Worm (Caenorhabditis elegans) whole organism, L3 larva: Measurements from ENCODE around the gene erd-2.2.

ENCODE experiments used
- R02D3.7 ChIP-seq: fragments of 150-350 bp; optimal IDR thresholded peaks from 2 replicates; lab custom pipeline; 2014; ENCODE audit warnings: missing biosample characterization, missing genetic modification characterization
- ZK546.5 ChIP-seq: sonication (generic microtip); optimal IDR thresholded peaks from 2 replicates; lab custom pipeline; 2017; ENCODE audit warnings: missing biosample characterization, missing genetic modification characterization
- aly-2 ChIP-seq: fragments of 150-350 bp; optimal IDR thresholded peaks from 2 replicates; lab custom pipeline; 2014; ENCODE audit warnings: missing biosample characterization, missing genetic modification characterization
- ama-1 ChIP-seq: fragments of 150-350 bp; optimal IDR thresholded peaks from 2 replicates; lab custom pipeline; 2018
- ceh-16 ChIP-seq: sonication (generic microtip); optimal IDR thresholded peaks from 2 replicates; lab custom pipeline; 2017; ENCODE audit warnings: missing biosample characterization, missing genetic modification characterization
- ceh-28 ChIP-seq: fragments of 150-350 bp; optimal IDR thresholded peaks from 2 replicates; lab custom pipeline; 2014; ENCODE audit warnings: missing biosample characterization, missing genetic modification reagents, missing genetic modification characterization
- ceh-82 ChIP-seq: fragments of 150-350 bp; optimal IDR thresholded peaks from 2 replicates; lab custom pipeline; 2014; ENCODE audit warnings: missing biosample characterization, missing genetic modification characterization
- egl-27 ChIP-seq: sonication (generic microtip); optimal IDR thresholded peaks from 4 replicates; lab custom pipeline; 2017; ENCODE audit warnings: missing biosample characterization, missing genetic modification reagents, missing genetic modification characterization
- egl-5 ChIP-seq: fragments of 150-350 bp; optimal IDR thresholded peaks from 2 replicates; lab custom pipeline; 2017; ENCODE audit warnings: missing biosample characterization, missing genetic modification reagents, missing genetic modification characterization, inconsistent platforms
- elt-2 ChIP-seq: sonication (generic microtip); optimal IDR thresholded peaks from 2 replicates; lab custom pipeline; 2016; ENCODE audit warnings: missing genetic modification reagents, mild to moderate bottlenecking, missing genetic modification characterization, missing compliant biosample characterization
- elt-3 ChIP-seq, 3 experiments: fragments of 150-350 bp in 1 of 3; sonication (generic microtip) in 2 of 3; optimal IDR thresholded peaks; 2 replicates in 2 of 3; 4 replicates in 1 of 3; lab custom pipeline; 2014 to 2017; ENCODE audit warnings: missing biosample characterization in 3 of 3, missing genetic modification characterization in 3 of 3
- eor-1 ChIP-seq, 2 experiments: fragments of 150-350 bp; optimal IDR thresholded peaks; 2 replicates each; lab custom pipeline; 2014 to 2018; ENCODE audit warnings: missing biosample characterization in 2 of 2, missing genetic modification characterization in 2 of 2
- fkh-10 ChIP-seq: sonication (generic microtip); optimal IDR thresholded peaks from 2 replicates; lab custom pipeline; 2017; ENCODE audit warnings: missing biosample characterization, missing genetic modification reagents, missing genetic modification characterization
- fkh-2 ChIP-seq: fragments of 150-350 bp; optimal IDR thresholded peaks from 2 replicates; lab custom pipeline; 2014; ENCODE audit warnings: missing biosample characterization, missing genetic modification reagents, missing genetic modification characterization
- fos-1 ChIP-seq: fragments of 150-350 bp; optimal IDR thresholded peaks from 2 replicates; lab custom pipeline; 2014; ENCODE audit warnings: missing biosample characterization, missing genetic modification characterization
- hmg-11 ChIP-seq: sonication (generic microtip); optimal IDR thresholded peaks from 2 replicates; lab custom pipeline; 2016; ENCODE audit warnings: missing genetic modification characterization, missing compliant biosample characterization
- jun-1 ChIP-seq: fragments of 150-350 bp; optimal IDR thresholded peaks from 2 replicates; lab custom pipeline; 2014; ENCODE audit warnings: missing biosample characterization, missing genetic modification reagents, missing genetic modification characterization
- lin-15B ChIP-seq: fragments of 150-350 bp; optimal IDR thresholded peaks from 2 replicates; lab custom pipeline; 2014; ENCODE audit warnings: missing biosample characterization, missing genetic modification characterization
- lin-39 ChIP-seq: fragments of 150-350 bp; optimal IDR thresholded peaks from 2 replicates; lab custom pipeline; 2018; ENCODE audit warnings: missing biosample characterization, missing genetic modification reagents, missing genetic modification characterization
- lsy-12 ChIP-seq: sonication (generic microtip); optimal IDR thresholded peaks from 2 replicates; lab custom pipeline; 2016; ENCODE audit warnings: mild to moderate bottlenecking, missing genetic modification characterization, missing compliant biosample characterization
- mdl-1 ChIP-seq: fragments of 150-350 bp; optimal IDR thresholded peaks from 2 replicates; lab custom pipeline; 2014; ENCODE audit warnings: missing biosample characterization, missing genetic modification characterization
- mml-1 ChIP-seq: fragments of 150-350 bp; sonication (generic microtip); optimal IDR thresholded peaks from 3 replicates; lab custom pipeline; 2014; ENCODE audit warnings: missing biosample characterization, missing genetic modification characterization
- nhr-11 ChIP-seq: fragments of 150-350 bp; optimal IDR thresholded peaks from 2 replicates; lab custom pipeline; 2014; ENCODE audit warnings: missing biosample characterization, missing genetic modification characterization
- nhr-12 ChIP-seq: fragments of 150-350 bp; optimal IDR thresholded peaks from 2 replicates; lab custom pipeline; 2014; ENCODE audit warnings: missing biosample characterization, missing genetic modification characterization
- nhr-23 ChIP-seq: fragments of 150-350 bp; optimal IDR thresholded peaks from 2 replicates; lab custom pipeline; 2014; ENCODE audit warnings: missing biosample characterization, missing genetic modification reagents, missing genetic modification characterization
- nhr-237 ChIP-seq: fragments of 150-350 bp; optimal IDR thresholded peaks from 2 replicates; lab custom pipeline; 2014; ENCODE audit warnings: missing biosample characterization, missing genetic modification characterization
- nhr-25 ChIP-seq: sonication (generic microtip); optimal IDR thresholded peaks from 2 replicates; lab custom pipeline; 2017; ENCODE audit warnings: missing biosample characterization, missing genetic modification characterization
- nhr-28 ChIP-seq: fragments of 150-350 bp; optimal IDR thresholded peaks from 2 replicates; lab custom pipeline; 2014; ENCODE audit warnings: missing biosample characterization, missing genetic modification characterization
- nhr-43 ChIP-seq: sonication (generic microtip); optimal IDR thresholded peaks from 2 replicates; lab custom pipeline; 2016; ENCODE audit warnings: mild to moderate bottlenecking, missing genetic modification characterization, missing compliant biosample characterization; ENCODE audit not compliant: poor library complexity, severe bottlenecking
- nhr-67 ChIP-seq: fragments of 150-350 bp; optimal IDR thresholded peaks from 2 replicates; lab custom pipeline; 2014; ENCODE audit warnings: missing biosample characterization, missing genetic modification characterization
- nhr-76 ChIP-seq: fragments of 150-350 bp; sonication (generic microtip); optimal IDR thresholded peaks from 5 replicates; lab custom pipeline; 2014; ENCODE audit warnings: missing biosample characterization, missing genetic modification characterization
- pha-4 ChIP-seq: fragments of 150-350 bp; optimal IDR thresholded peaks from 2 replicates; lab custom pipeline; 2014; ENCODE audit warnings: missing biosample characterization, missing genetic modification reagents, missing genetic modification characterization
- pqm-1 ChIP-seq: fragments of 150-350 bp; optimal IDR thresholded peaks from 2 replicates; lab custom pipeline; 2017; ENCODE audit warnings: missing biosample characterization, missing genetic modification characterization, inconsistent platforms
- sea-2 ChIP-seq: fragments of 150-350 bp; sonication (generic microtip); optimal IDR thresholded peaks from 4 replicates; lab custom pipeline; 2014; ENCODE audit warnings: missing biosample characterization, missing genetic modification reagents, missing genetic modification characterization
- skn-1 ChIP-seq: fragments of 150-350 bp; optimal IDR thresholded peaks from 2 replicates; lab custom pipeline; 2014; ENCODE audit warnings: missing biosample characterization, missing genetic modification characterization
- snpc-4 ChIP-seq: fragments of 150-350 bp; optimal IDR thresholded peaks from 2 replicates; lab custom pipeline; 2014; ENCODE audit warnings: missing biosample characterization, missing genetic modification characterization
- unc-39 ChIP-seq: sonication (generic microtip); optimal IDR thresholded peaks from 4 replicates; lab custom pipeline; 2017; ENCODE audit warnings: missing biosample characterization, missing genetic modification characterization
- unc-62 ChIP-seq: fragments of 150-350 bp; sonication (generic microtip); optimal IDR thresholded peaks from 4 replicates; lab custom pipeline; 2014; ENCODE audit warnings: missing biosample characterization, missing genetic modification reagents, missing genetic modification characterization
- ztf-11 ChIP-seq: fragments of 150-350 bp; optimal IDR thresholded peaks from 2 replicates; lab custom pipeline; 2014; ENCODE audit warnings: missing biosample characterization, missing genetic modification characterization
- ztf-4 ChIP-seq: fragments of 150-350 bp; optimal IDR thresholded peaks from 2 replicates; lab custom pipeline; 2014; ENCODE audit warnings: missing biosample characterization, missing genetic modification characterization

The erd-2.2 gene

ce11 chrIII:5871760-5872159 is 35.1 kb upstream of the erd-2.2 start, which contains the start of the genes F01F1.11 and F01F1.3 (continued):
- no peak for TF ChIP-seq fkh-10 (GFP tag; lab: Kevin White, UChicago)
- TF ChIP-seq ztf-4 (tag; lab: Kevin White, UChicago), result no peak
- peak; percentile 22 for TF ChIP-seq ceh-28
- TF ChIP-seq ZK546.5 (tag; lab: Kevin White, UChicago), result no peak
- no peak for TF ChIP-seq fkh-2 (tag; lab: Kevin White, UChicago)
- no peak for TF ChIP-seq eor-1 (tag; optimal IDR thresholded peaks at IDR 0.05; lab: Kevin White, UChicago)
- TF ChIP-seq elt-2 (tag; lab: Kevin White, UChicago), result peak; percentile 13
- no peak for TF ChIP-seq unc-39 (tag; lab: Kevin White, UChicago)
- no peak for TF ChIP-seq nhr-12 (tag; lab: Kevin White, UChicago)
- peak; percentile 32 for TF ChIP-seq snpc-4
- peak; percentile 3 for TF ChIP-seq hmg-11
- no peak for TF ChIP-seq ama-1
- TF ChIP-seq nhr-11, result no peak
- TF ChIP-seq aly-2 (tag; lab: Kevin White, UChicago), result no peak
- peak; percentile 67 for TF ChIP-seq R02D3.7
- TF ChIP-seq nhr-25 (tag; lab: Kevin White, UChicago), result peak; percentile 62
- no peak for TF ChIP-seq nhr-237 (tag; lab: Kevin White, UChicago)

DNA sequence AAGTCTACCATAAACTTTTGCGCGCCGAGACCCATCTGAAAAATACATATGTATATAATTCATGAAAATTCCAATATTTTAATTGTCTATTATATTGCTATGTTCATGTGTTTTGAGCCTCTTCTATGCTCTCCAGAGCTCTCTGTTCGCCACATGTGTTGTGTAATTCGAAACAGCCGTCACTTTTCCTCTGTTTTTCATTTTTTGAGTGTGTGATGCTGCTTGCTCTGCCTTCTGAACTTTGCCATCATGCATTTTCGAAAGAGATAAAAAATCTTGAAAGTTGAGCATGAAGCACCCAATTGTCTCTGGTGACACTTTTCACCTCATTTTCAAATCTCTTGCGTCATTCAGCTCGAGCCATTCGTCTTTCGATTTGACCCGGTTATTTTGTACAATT is 34.6 kb upstream of the erd-2.2 start:
- TF ChIP-seq egl-5 (tag; lab: Kevin White, UChicago), result peak; percentile 49
- TF ChIP-seq mml-1 (tag; lab: Kevin White, UChicago), result no peak
- TF ChIP-seq, all 47 proteins: peak for 1

DNA sequence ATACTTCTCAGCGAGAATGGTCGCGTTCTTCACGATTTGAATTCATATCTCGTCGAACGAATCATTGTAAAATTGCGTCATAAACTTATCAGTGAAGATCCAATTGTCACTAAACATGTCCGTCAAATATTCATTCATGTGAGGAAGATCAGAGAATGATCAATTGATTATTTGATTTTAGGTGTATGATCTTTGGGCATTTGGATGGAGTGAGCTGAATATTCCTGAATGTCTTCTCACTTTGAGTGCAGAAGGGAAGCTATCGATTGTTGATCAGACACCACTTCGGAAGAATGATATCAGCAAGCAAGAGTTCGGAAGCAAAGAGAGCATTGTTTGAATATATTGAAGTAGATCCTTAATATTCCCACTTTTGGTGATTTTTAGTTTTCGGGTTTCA is 32.6 kb upstream of the erd-2.2 start:
- peak; percentile 78 for TF ChIP-seq nhr-23
- no peak for TF ChIP-seq ceh-82 (tag; lab: Kevin White, UChicago)
- peak; percentile 5 for TF ChIP-seq nhr-76
- peak; percentile 92 for TF ChIP-seq nhr-43
- TF ChIP-seq lin-15B (tag; lab: Kevin White, UChicago), result no peak
- TF ChIP-seq sea-2 (GFP tag; lab: Kevin White, UChicago), result no peak
- TF ChIP-seq egl-27 (tag; lab: Kevin White, UChicago), result no peak
- TF ChIP-seq elt-2 (tag; lab: Kevin White, UChicago), result peak; percentile 41
- peak; percentile 5 for TF ChIP-seq fos-1 (tag; lab: Kevin White, UChicago)
- no peak for TF ChIP-seq fkh-10 (GFP tag; lab: Kevin White, UChicago)
- TF ChIP-seq hmg-11, result no peak
- peak; percentile 14 for TF ChIP-seq ztf-4 (tag; lab: Kevin White, UChicago)
- TF ChIP-seq unc-62 (GFP tag; lab: Kevin White, UChicago), result peak; percentile 66
- peak; percentile 17 to 83 (median 76) for TF ChIP-seq elt-3 (tag; optimal IDR thresholded peaks at IDR 0.05; lab: Kevin White, UChicago)
- TF ChIP-seq lin-39 (tag; lab: Kevin White, UChicago), result no peak
- TF ChIP-seq egl-5 (tag; lab: Kevin White, UChicago), result no peak
- peak; percentile 96 for TF ChIP-seq ama-1
- no peak for TF ChIP-seq snpc-4
- TF ChIP-seq lsy-12 (tag; lab: Kevin White, UChicago), result peak; percentile 38
- peak; percentile 8 for TF ChIP-seq pqm-1 (tag; lab: Kevin White, UChicago)
- peak; percentile 64 for TF ChIP-seq nhr-25 (tag; lab: Kevin White, UChicago)
- TF ChIP-seq jun-1 (tag; lab: Kevin White, UChicago), result peak; percentile 48
- TF ChIP-seq, all 47 proteins: peak for 13

ce11 chrIII:5874664-5875417 is 32.0 kb upstream of the erd-2.2 start:
- TF ChIP-seq ztf-11 (tag; lab: Kevin White, UChicago), result no peak
- no peak for TF ChIP-seq aly-2 (tag; lab: Kevin White, UChicago)
- peak; percentile 48 for TF ChIP-seq ama-1
- no peak for TF ChIP-seq mml-1 (tag; lab: Kevin White, UChicago)
- TF ChIP-seq nhr-43, result peak; percentile 52

DNA sequence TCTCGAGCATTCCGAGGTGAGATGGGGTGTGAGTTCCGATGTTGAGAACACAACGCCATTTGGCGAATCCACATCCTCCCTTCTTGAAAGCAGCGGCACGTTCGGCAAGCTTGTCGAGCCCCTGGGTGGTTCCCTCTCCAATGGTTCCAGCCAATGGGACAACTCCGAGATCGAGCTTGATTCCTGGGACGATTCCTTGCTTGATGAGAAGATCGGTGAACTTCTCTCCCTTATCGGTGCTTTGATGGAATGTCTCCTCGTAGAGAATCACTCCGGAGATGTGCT is 31.5 kb upstream of the erd-2.2 start:
- TF ChIP-seq pha-4 (tag; lab: Kevin White, UChicago) (no peak), fkh-2 (tag; lab: Kevin White, UChicago) (no peak), ceh-82 (tag; lab: Kevin White, UChicago) (no peak), elt-3 (tag; optimal IDR thresholded peaks at IDR 0.05; lab: Kevin White, UChicago) (no peak), hmg-11 (no peak), pqm-1 (tag; lab: Kevin White, UChicago) (no peak), mdl-1 (no peak), ztf-4 (tag; lab: Kevin White, UChicago) (no peak), mml-1 (tag; lab: Kevin White, UChicago) (no peak), skn-1 (tag; lab: Kevin White, UChicago) (no peak), nhr-28 (tag; lab: Kevin White, UChicago) (no peak), elt-2 (tag; lab: Kevin White, UChicago) (no peak), lin-39 (tag; lab: Kevin White, UChicago) (no peak), ceh-16 (tag; lab: Kevin White, UChicago) (no peak), unc-62 (GFP tag; lab: Kevin White, UChicago) (no peak), nhr-12 (tag; lab: Kevin White, UChicago) (no peak), jun-1 (tag; lab: Kevin White, UChicago) (no peak), nhr-67 (no peak), nhr-43 (no peak)
- TF ChIP-seq, all 47 proteins: peak for 0
